Worm (Caenorhabditis elegans): ENCODE results near the gene B0198.3.

ce11 chrX:11996606-11997005 is 60.3 kb downstream of the B0198.3 start:
- TF ChIP-seq nhr-77 (tag; optimal IDR thresholded peaks at IDR 0.05) (no peak), unc-62 (GFP tag; optimal IDR thresholded peaks at IDR 0.05) (no peak), R02D3.7 (tag; optimal IDR thresholded peaks at IDR 0.05) (no peak), elt-1 (tag; optimal IDR thresholded peaks at IDR 0.05) (no peak), nhr-12 (tag; optimal IDR thresholded peaks at IDR 0.05) (no peak), ama-1 (optimal IDR thresholded peaks at IDR 0.05) (no peak), fos-1 (tag; optimal IDR thresholded peaks at IDR 0.05) (no peak), aly-2 (tag; optimal IDR thresholded peaks at IDR 0.05) (no peak), nhr-6 (tag; optimal IDR thresholded peaks at IDR 0.05) (no peak), nhr-25 (tag; optimal IDR thresholded peaks at IDR 0.05) (no peak), ceh-82 (tag; optimal IDR thresholded peaks at IDR 0.05) (no peak), Y55F3AM.14 (GFP tag; optimal IDR thresholded peaks at IDR 0.05) (no peak), skn-1 (tag; optimal IDR thresholded peaks at IDR 0.05) (no peak)
